Worm (Caenorhabditis elegans): ENCODE results near the gene F55C12.2.

DNA sequence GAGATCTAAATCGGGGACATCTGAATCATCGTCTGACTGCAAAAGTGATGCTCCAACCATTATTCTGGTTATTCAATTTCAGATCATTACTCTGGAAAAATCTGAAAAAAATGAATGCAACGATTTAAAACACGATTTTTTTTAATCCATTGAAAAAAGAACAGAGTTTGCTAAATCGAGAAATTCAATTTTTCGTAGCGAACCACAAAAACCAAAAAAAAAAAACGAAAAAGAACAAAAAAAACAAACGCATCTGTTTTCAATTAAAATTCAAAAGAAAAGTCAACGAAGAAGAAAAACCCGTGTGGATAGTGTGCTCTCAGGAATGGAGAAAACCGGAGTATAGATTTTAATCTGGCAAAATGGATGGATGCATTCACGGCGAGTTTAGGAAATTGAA is 18.3 kb upstream of the F55C12.2 start, which contains the start of gene F55C12.4:
- no peak for TF ChIP-seq Y105C5A.15 (GFP tag; IDR thresholded peaks at IDR 0.05)
- TF ChIP-seq ama-1 (optimal IDR thresholded peaks at IDR 0.05), result no peak
- TF ChIP-seq dmd-8 (GFP tag; IDR thresholded peaks at IDR 0.05), result no peak
- no peak for TF ChIP-seq ztf-11 (tag; optimal IDR thresholded peaks at IDR 0.05)
- no peak for TF ChIP-seq lin-39 (tag; optimal IDR thresholded peaks at IDR 0.05)
- TF ChIP-seq daf-12 (tag; optimal IDR thresholded peaks at IDR 0.05), result no peak
- no peak for TF ChIP-seq R02D3.7 (tag; optimal IDR thresholded peaks at IDR 0.05)
- no peak for TF ChIP-seq jun-1 (tag; optimal IDR thresholded peaks at IDR 0.05)
- TF ChIP-seq hmg-1.1 (GFP tag; IDR thresholded peaks at IDR 0.05), result no peak
- TF ChIP-seq ceh-32 (tag; optimal IDR thresholded peaks at IDR 0.05; ENCODE audit: poor library complexity), result no peak
